Worm (Caenorhabditis elegans): Measurements from ENCODE around the gene B0310.6.

ce11 chrX:504046-504843 lies 26.6 kb downstream of the B0310.6 start:
- TF ChIP-seq unc-55 (GFP tag; optimal IDR thresholded peaks at IDR 0.05) (no peak), eyg-1 (tag; optimal IDR thresholded peaks at IDR 0.05) (no peak), pha-4 (tag; optimal IDR thresholded peaks at IDR 0.05) (no peak), ets-4 (tag; optimal IDR thresholded peaks at IDR 0.05) (no peak), C38D4.7 (GFP tag; optimal IDR thresholded peaks at IDR 0.05) (no peak), fkh-10 (GFP tag; optimal IDR thresholded peaks at IDR 0.05) (no peak), ceh-34 (tag; optimal IDR thresholded peaks at IDR 0.05) (no peak), nhr-232 (tag; optimal IDR thresholded peaks at IDR 0.05) (no peak)

All from whole organism, late embryonic.